Worm (Caenorhabditis elegans): ENCODE data around the gene srxa-6.

ce11 chrV:20756385-20756996, 21.7 kb downstream of the srxa-6 start:
- TF ChIP-seq fos-1 (tag; optimal IDR thresholded peaks at IDR 0.05) (no peak), fkh-10 (GFP tag; optimal IDR thresholded peaks at IDR 0.05) (no peak), daf-12 (tag; optimal IDR thresholded peaks at IDR 0.05) (no peak), sea-2 (GFP tag; optimal IDR thresholded peaks at IDR 0.05) (no peak), skn-1 (tag; optimal IDR thresholded peaks at IDR 0.05) (no peak), egl-27 (tag; optimal IDR thresholded peaks at IDR 0.05) (no peak), nhr-28 (tag; optimal IDR thresholded peaks at IDR 0.05) (no peak), zag-1 (tag; optimal IDR thresholded peaks at IDR 0.05) (no peak), jun-1 (tag; optimal IDR thresholded peaks at IDR 0.05) (no peak), mdl-1 (tag; optimal IDR thresholded peaks at IDR 0.05) (no peak), snpc-4 (tag; optimal IDR thresholded peaks at IDR 0.05) (no peak)
